Worm (Caenorhabditis elegans) whole organism, young adult: Measurements from ENCODE around the gene F54F7.6.

Source experiments
- C17E4.6 ChIP-seq: fragments of 200-800 bp; sonication (Bioruptor generic); IDR thresholded peaks from 2 replicates; pipeline ENCODE4 v1.3.6; 2022; ENCODE audit warnings: missing genetic modification reagents, missing genetic modification characterization, missing compliant biosample characterization
- D2030.7 ChIP-seq: fragments of 200-800 bp; sonication (Bioruptor generic); IDR thresholded peaks from 2 replicates; pipeline ENCODE4 v1.3.6; 2022; ENCODE audit warnings: missing genetic modification reagents, missing genetic modification characterization, missing compliant biosample characterization
- F33H1.4 ChIP-seq: fragments of 200-800 bp; sonication (Bioruptor generic); IDR thresholded peaks from 2 replicates; pipeline ENCODE4 v1.3.6; 2022; ENCODE audit warnings: missing genetic modification reagents, missing genetic modification characterization, missing compliant biosample characterization
- F37B4.10 ChIP-seq: fragments of 200-800 bp; sonication (Bioruptor generic); IDR thresholded peaks from 2 replicates; pipeline ENCODE4 v1.3.6; 2022; ENCODE audit warnings: missing genetic modification characterization, missing compliant biosample characterization
- F52B5.7 ChIP-seq: sonication (generic microtip); optimal IDR thresholded peaks from 2 replicates; lab custom pipeline; 2016; ENCODE audit warnings: mild to moderate bottlenecking, missing genetic modification characterization, missing compliant biosample characterization
- K11D2.4 ChIP-seq: fragments of 200-800 bp; sonication (Bioruptor generic); IDR thresholded peaks from 2 replicates; pipeline ENCODE4 v1.3.6; 2022; ENCODE audit warnings: missing genetic modification reagents, missing genetic modification characterization, missing compliant biosample characterization
- K12H6.12 ChIP-seq: fragments of 200-800 bp; sonication (Bioruptor generic); optimal IDR thresholded peaks from 2 replicates; lab custom pipeline; 2018; ENCODE audit warnings: mild to moderate bottlenecking, missing genetic modification characterization, missing compliant biosample characterization
- T07F8.4 ChIP-seq: sonication (generic microtip); optimal IDR thresholded peaks from 2 replicates; lab custom pipeline; 2016; ENCODE audit warnings: mild to moderate bottlenecking, missing genetic modification characterization, moderate library complexity, missing compliant biosample characterization
- Y53F4B.3 ChIP-seq: fragments of 200-800 bp; sonication (Bioruptor generic); IDR thresholded peaks from 2 replicates; pipeline ENCODE4 v1.3.6; 2022; ENCODE audit warnings: missing genetic modification reagents, missing genetic modification characterization, missing compliant biosample characterization
- Y79H2A.3 ChIP-seq: fragments of 200-800 bp; sonication (Bioruptor generic); conservative IDR thresholded peaks from 2 replicates; pipeline ENCODE4 v1.3.6; 2022; ENCODE audit warnings: missing genetic modification reagents, missing genetic modification characterization, missing compliant biosample characterization
- attf-3 ChIP-seq: fragments of 200-800 bp; sonication (Bioruptor generic); conservative IDR thresholded peaks from 2 replicates; pipeline ENCODE4 v1.3.6; 2022; ENCODE audit warnings: missing genetic modification reagents, missing genetic modification characterization, missing compliant biosample characterization
- bed-2 ChIP-seq: fragments of 200-800 bp; sonication (Bioruptor generic); IDR thresholded peaks from 2 replicates; pipeline ENCODE4 v1.3.6; 2022; ENCODE audit warnings: missing genetic modification reagents, missing genetic modification characterization, missing compliant biosample characterization
- ccch-3 ChIP-seq: fragments of 200-800 bp; sonication (Bioruptor generic); optimal IDR thresholded peaks from 2 replicates; lab custom pipeline; 2018; ENCODE audit warnings: mild to moderate bottlenecking, missing genetic modification characterization, missing compliant biosample characterization
- cebp-1 ChIP-seq, 2 experiments: fragments of 200-800 bp in 1 of 2; sonication (Bioruptor generic) in 1 of 2; sonication (generic microtip) in 1 of 2; IDR thresholded peaks in 1 of 2; optimal IDR thresholded peaks in 1 of 2; 2 replicates each; pipeline versions ENCODE4 v1.3.6 to Lab custom; 2017 to 2022; ENCODE audit warnings: missing compliant biosample characterization in 2 of 2, missing genetic modification characterization in 2 of 2, mild to moderate bottlenecking in 1 of 2, missing genetic modification reagents in 1 of 2, moderate library complexity in 1 of 2
- ceh-100 ChIP-seq: fragments of 200-800 bp; sonication (Bioruptor generic); IDR thresholded peaks from 2 replicates; pipeline ENCODE4 v1.3.6; 2022; ENCODE audit warnings: missing genetic modification reagents, missing genetic modification characterization, missing compliant biosample characterization
- ceh-58 ChIP-seq: fragments of 200-800 bp; sonication (Bioruptor generic); IDR thresholded peaks from 2 replicates; pipeline ENCODE4 v1.3.6; 2022; ENCODE audit warnings: missing genetic modification characterization, missing compliant biosample characterization
- ceh-91 ChIP-seq: fragments of 200-800 bp; sonication (Bioruptor generic); IDR thresholded peaks from 2 replicates; pipeline ENCODE4 v1.3.6; 2022; ENCODE audit warnings: missing genetic modification reagents, missing genetic modification characterization, missing compliant biosample characterization
- dpff-1 ChIP-seq: sonication (generic microtip); optimal IDR thresholded peaks from 2 replicates; lab custom pipeline; 2017; ENCODE audit warnings: mild to moderate bottlenecking, missing genetic modification characterization, missing compliant biosample characterization
- ekl-4 ChIP-seq: fragments of 200-800 bp; sonication (Bioruptor generic); IDR thresholded peaks from 2 replicates; pipeline ENCODE4 v1.3.6; 2022; ENCODE audit warnings: missing genetic modification reagents, missing genetic modification characterization, missing compliant biosample characterization
- ets-4 ChIP-seq: fragments of 200-800 bp; sonication (Bioruptor generic); optimal IDR thresholded peaks from 2 replicates; lab custom pipeline; 2018; ENCODE audit warnings: mild to moderate bottlenecking, missing genetic modification characterization, missing compliant biosample characterization
- hlh-12 ChIP-seq: sonication (generic microtip); optimal IDR thresholded peaks from 2 replicates; lab custom pipeline; 2016; ENCODE audit warnings: missing genetic modification characterization, missing compliant biosample characterization
- let-526 ChIP-seq: fragments of 200-800 bp; sonication (Bioruptor generic); IDR thresholded peaks from 2 replicates; pipeline ENCODE4 v1.3.6; 2022; ENCODE audit warnings: missing genetic modification reagents, missing genetic modification characterization, missing compliant biosample characterization
- lin-54 ChIP-seq: fragments of 200-800 bp; sonication (Bioruptor generic); optimal IDR thresholded peaks from 2 replicates; lab custom pipeline; 2018; ENCODE audit warnings: mild to moderate bottlenecking, missing genetic modification characterization, missing compliant biosample characterization
- lsy-27 ChIP-seq: sonication (generic microtip); optimal IDR thresholded peaks from 2 replicates; lab custom pipeline; 2017; ENCODE audit warnings: missing genetic modification characterization, mild to moderate bottlenecking, missing compliant biosample characterization, antibody characterized with exemption, missing genotype, borderline replicate concordance; ENCODE audit not compliant: insufficient read depth
- madf-10 ChIP-seq: sonication (generic microtip); optimal IDR thresholded peaks from 2 replicates; lab custom pipeline; 2016; ENCODE audit warnings: mild to moderate bottlenecking, missing genetic modification characterization, missing compliant biosample characterization
- mcd-1 ChIP-seq: fragments of 200-800 bp; sonication (Bioruptor generic); IDR thresholded peaks from 2 replicates; pipeline ENCODE4 v1.3.6; 2022; ENCODE audit warnings: missing genetic modification reagents, missing genetic modification characterization, missing compliant biosample characterization
- mes-4 ChIP-seq: sonication (generic microtip); optimal IDR thresholded peaks from 2 replicates; lab custom pipeline; 2016; ENCODE audit warnings: missing genotype, missing genetic modification characterization, missing compliant biosample characterization
- mxl-1 ChIP-seq: sonication (generic microtip); optimal IDR thresholded peaks from 2 replicates; lab custom pipeline; 2016; ENCODE audit warnings: missing genetic modification characterization, missing compliant biosample characterization
- nfya-1 ChIP-seq: sonication (generic microtip); optimal IDR thresholded peaks from 2 replicates; lab custom pipeline; 2017; ENCODE audit warnings: antibody characterized with exemption, missing compliant biosample characterization, missing genetic modification characterization, borderline replicate concordance; ENCODE audit not compliant: insufficient read depth
- nfya-2 ChIP-seq: fragments of 200-800 bp; sonication (Bioruptor generic); IDR thresholded peaks from 2 replicates; pipeline ENCODE4 v1.3.6; 2022; ENCODE audit warnings: missing genetic modification reagents, missing genetic modification characterization, missing compliant biosample characterization
- nfyb-1 ChIP-seq: fragments of 200-800 bp; sonication (Bioruptor generic); IDR thresholded peaks from 2 replicates; pipeline ENCODE4 v1.3.6; 2022; ENCODE audit warnings: missing genetic modification reagents, missing genetic modification characterization, missing compliant biosample characterization
- nhr-179 ChIP-seq: sonication (generic microtip); optimal IDR thresholded peaks from 2 replicates; lab custom pipeline; 2016; ENCODE audit warnings: mild to moderate bottlenecking, missing genetic modification characterization, missing compliant biosample characterization
- nhr-80 ChIP-seq: sonication (generic microtip); optimal IDR thresholded peaks from 2 replicates; lab custom pipeline; 2016; ENCODE audit warnings: missing genetic modification characterization, missing compliant biosample characterization
- rcor-1 ChIP-seq: fragments of 200-800 bp; sonication (Bioruptor generic); IDR thresholded peaks from 2 replicates; pipeline ENCODE4 v1.3.6; 2022; ENCODE audit warnings: missing genetic modification reagents, missing genetic modification characterization, missing compliant biosample characterization
- repo-1 ChIP-seq: sonication (generic microtip); optimal IDR thresholded peaks from 2 replicates; lab custom pipeline; 2017; ENCODE audit warnings: mild to moderate bottlenecking, missing genetic modification characterization, missing compliant biosample characterization
- rpc-1 ChIP-seq, 2 experiments: fragments of 150-350 bp in 1 of 2; sonication (generic microtip) in 1 of 2; optimal IDR thresholded peaks; 2 replicates each; lab custom pipeline; 2014 to 2018; ENCODE audit warnings: missing biosample characterization in 1 of 2, missing genetic modification characterization in 1 of 2, missing genetic modification reagents in 1 of 2, missing genotype in 1 of 2
- sea-2 ChIP-seq: fragments of 200-800 bp; sonication (Bioruptor generic); IDR thresholded peaks from 2 replicates; pipeline ENCODE4 v1.3.6; 2022; ENCODE audit warnings: missing genetic modification characterization, missing compliant biosample characterization
- sptf-2 ChIP-seq: fragments of 200-800 bp; sonication (Bioruptor generic); optimal IDR thresholded peaks from 2 replicates; lab custom pipeline; 2018; ENCODE audit warnings: mild to moderate bottlenecking, missing genetic modification characterization, missing compliant biosample characterization
- tlf-1 ChIP-seq: fragments of 200-800 bp; sonication (Bioruptor generic); optimal IDR thresholded peaks from 2 replicates; lab custom pipeline; 2018; ENCODE audit warnings: mild to moderate bottlenecking, missing genetic modification characterization, missing compliant biosample characterization
- unc-130 ChIP-seq: sonication (generic microtip); optimal IDR thresholded peaks from 2 replicates; lab custom pipeline; 2016; ENCODE audit warnings: missing genetic modification reagents, missing genetic modification characterization, missing compliant biosample characterization
- unc-62 ChIP-seq: fragments of 150-350 bp; optimal IDR thresholded peaks from 2 replicates; lab custom pipeline; 2014; ENCODE audit warnings: missing biosample characterization, missing genetic modification reagents, missing genetic modification characterization
- zfh-2 ChIP-seq: fragments of 200-800 bp; sonication (Bioruptor generic); conservative IDR thresholded peaks from 2 replicates; pipeline ENCODE4 v1.3.6; 2022; ENCODE audit warnings: missing genetic modification reagents, missing genetic modification characterization, missing compliant biosample characterization
- ztf-18 ChIP-seq: sonication (generic microtip); optimal IDR thresholded peaks from 2 replicates; lab custom pipeline; 2016; ENCODE audit warnings: missing genotype, mild to moderate bottlenecking, missing genetic modification characterization, missing compliant biosample characterization
- ztf-28 ChIP-seq: fragments of 200-800 bp; sonication (Bioruptor generic); IDR thresholded peaks from 2 replicates; pipeline ENCODE4 v1.3.6; 2022; ENCODE audit warnings: missing genetic modification reagents, missing genetic modification characterization, missing compliant biosample characterization
- ztf-3 ChIP-seq: fragments of 200-800 bp; sonication (Bioruptor generic); optimal IDR thresholded peaks from 2 replicates; lab custom pipeline; 2018; ENCODE audit warnings: mild to moderate bottlenecking, missing genetic modification characterization, missing compliant biosample characterization
- ztf-6 ChIP-seq: fragments of 200-800 bp; sonication (Bioruptor generic); IDR thresholded peaks from 2 replicates; pipeline ENCODE4 v1.3.6; 2022; ENCODE audit warnings: missing genetic modification reagents, missing genetic modification characterization, missing compliant biosample characterization

The F54F7.6 gene

DNA sequence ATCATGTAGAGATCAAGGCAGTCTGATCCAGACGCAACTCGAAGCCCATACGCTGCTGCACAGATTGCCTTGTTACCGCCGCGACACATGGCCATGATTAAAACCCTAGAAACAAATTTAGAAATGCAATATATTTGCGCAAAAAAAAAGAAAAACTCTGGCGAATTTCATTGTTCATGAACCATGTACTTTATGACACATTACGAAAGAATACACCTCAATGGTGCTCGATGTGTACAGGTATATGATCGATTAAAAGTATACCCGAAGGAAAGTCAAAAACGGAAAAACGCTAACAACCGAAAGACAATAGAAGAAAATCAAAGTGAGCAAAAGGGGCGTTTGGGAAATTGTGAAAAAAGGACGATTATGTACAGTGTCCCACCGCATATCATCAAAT is 27.1 kb downstream of the F54F7.6 start, which contains the start of gene Y62H9A.8:
TSS of gene Y62H9A.8 (minus strand) at position 101 of the 400 bp plus-strand sequence.
- no peak for TF ChIP-seq ztf-6 (GFP tag; lab: Robert Waterston, UW)
- TF ChIP-seq ztf-28 (GFP tag; lab: Robert Waterston, UW): no peak
- no peak for TF ChIP-seq nfya-1
- TF ChIP-seq nfyb-1 (GFP tag; lab: Robert Waterston, UW): no peak
- TF ChIP-seq ceh-58: no peak
- no peak for TF ChIP-seq mxl-1 (tag; lab: Kevin White, UChicago)
- no peak for TF ChIP-seq tlf-1 (GFP tag; lab: Kevin White, UChicago)
- no peak for TF ChIP-seq F37B4.10 (GFP tag; lab: Robert Waterston, UW)
- TF ChIP-seq, all 124 proteins: peak for 0

DNA sequence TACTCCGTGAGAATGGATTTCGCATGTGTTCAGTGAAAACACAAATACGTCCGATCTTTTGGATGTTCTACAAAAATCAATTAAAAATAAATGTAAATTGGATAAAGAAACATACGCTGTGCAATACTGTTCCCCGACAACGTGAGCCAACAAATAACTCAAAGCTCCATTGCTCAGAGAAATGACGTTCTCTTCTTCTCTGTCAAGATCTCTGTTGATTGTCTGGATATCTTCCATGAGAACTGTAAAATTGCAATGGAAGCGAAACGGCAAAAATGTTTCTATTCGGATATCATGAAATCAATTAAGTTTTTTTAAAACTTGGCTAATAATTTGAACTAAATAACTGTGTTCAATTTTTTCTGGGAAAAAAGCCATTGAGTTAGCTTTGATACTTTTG is 31.5 kb downstream of the F54F7.6 start:
- no peak for TF ChIP-seq ccch-3 (GFP tag; lab: Kevin White, UChicago)
- TF ChIP-seq ztf-18: no peak
- no peak for TF ChIP-seq unc-62 (GFP tag; lab: Kevin White, UChicago)
- TF ChIP-seq lsy-27: no peak
- TF ChIP-seq F37B4.10 (GFP tag; lab: Robert Waterston, UW): no peak
- no peak for TF ChIP-seq T07F8.4 (tag; lab: Kevin White, UChicago)
- TF ChIP-seq repo-1 (tag; lab: Kevin White, UChicago): no peak
- TF ChIP-seq rcor-1: no peak
- TF ChIP-seq ekl-4: no peak
- no peak for TF ChIP-seq nfya-2 (GFP tag; lab: Robert Waterston, UW)
- no peak for TF ChIP-seq lin-54 (GFP tag; lab: Kevin White, UChicago)
- TF ChIP-seq F52B5.7 (tag; lab: Kevin White, UChicago): no peak
- no peak for TF ChIP-seq nhr-179 (tag; lab: Kevin White, UChicago)
- TF ChIP-seq unc-130 (GFP tag; lab: Kevin White, UChicago): no peak
- no peak for TF ChIP-seq F33H1.4 (GFP tag; lab: Robert Waterston, UW)
- no peak for TF ChIP-seq dpff-1
- no peak for TF ChIP-seq rpc-1 (optimal IDR thresholded peaks at IDR 0.05; lab: Kevin White, UChicago)
- TF ChIP-seq rpc-1 (tag; optimal IDR thresholded peaks at IDR 0.05; lab: Kevin White, UChicago): no peak
- TF ChIP-seq mes-4 (tag; lab: Kevin White, UChicago): no peak
- no peak for TF ChIP-seq zfh-2 (GFP tag; lab: Robert Waterston, UW)

ce11 chrX:11898040-11898439 is 32.9 kb downstream of the F54F7.6 start, which contains the start of gene Y62H9A.9:
Gene Y62H9A.9, minus strand, starts transcription at chrX:11898140.
- TF ChIP-seq ceh-100 (GFP tag; lab: Robert Waterston, UW) (no peak), nhr-80 (no peak), bed-2 (GFP tag; lab: Robert Waterston, UW) (no peak), D2030.7 (GFP tag; lab: Robert Waterston, UW) (no peak), Y53F4B.3 (GFP tag; lab: Robert Waterston, UW) (no peak), mcd-1 (GFP tag; lab: Robert Waterston, UW) (no peak), K12H6.12 (tag; lab: Kevin White, UChicago) (no peak), ets-4 (GFP tag; lab: Kevin White, UChicago) (no peak)

- no peak for TF ChIP-seq nfya-1
- no peak for TF ChIP-seq nhr-80
- no peak for TF ChIP-seq cebp-1 (GFP tag; IDR thresholded peaks at IDR 0.05; lab: Robert Waterston, UW)
- TF ChIP-seq cebp-1 (tag; optimal IDR thresholded peaks at IDR 0.05; lab: Kevin White, UChicago): no peak
- TF ChIP-seq Y79H2A.3 (GFP tag; lab: Robert Waterston, UW): no peak
- no peak for TF ChIP-seq madf-10
- no peak for TF ChIP-seq attf-3 (GFP tag; lab: Robert Waterston, UW)
- TF ChIP-seq C17E4.6 (GFP tag; lab: Robert Waterston, UW): no peak
- TF ChIP-seq sptf-2 (GFP tag; lab: Kevin White, UChicago): no peak
- TF ChIP-seq ceh-91 (GFP tag; lab: Robert Waterston, UW): no peak
- no peak for TF ChIP-seq sea-2 (GFP tag; lab: Robert Waterston, UW)
- no peak for TF ChIP-seq ztf-3 (GFP tag; lab: Kevin White, UChicago)
- TF ChIP-seq let-526: no peak
- TF ChIP-seq hlh-12 (tag; lab: Kevin White, UChicago): no peak
- no peak for TF ChIP-seq K11D2.4 (GFP tag; lab: Robert Waterston, UW)
These were observed 33.8 kb downstream of the F54F7.6 start for ce11 chrX:11899031-11899430.
